Fruit fly (Drosophila melanogaster) whole organism, wandering third instar larva: ENCODE data around the gene CG44475.

Experiments used
- Abd-B ChIP-seq: fragments of >200 bp; optimal IDR thresholded peaks from 2 replicates; lab custom pipeline; 2017; ENCODE audit warnings: missing biosample characterization, missing genetic modification characterization
- Dfd ChIP-seq: fragments of >200 bp; optimal IDR thresholded peaks from 2 replicates; lab custom pipeline; 2017; ENCODE audit warnings: missing biosample characterization, missing genetic modification characterization
- br ChIP-seq: fragments of 200-800 bp; sonication (Bioruptor generic); optimal IDR thresholded peaks from 2 replicates; lab custom pipeline; 2016; ENCODE audit warnings: missing biosample characterization, missing genetic modification characterization
- brk ChIP-seq: fragments of 200-800 bp; sonication (Bioruptor generic); optimal IDR thresholded peaks from 2 replicates; lab custom pipeline; 2016; ENCODE audit warnings: missing biosample characterization, mild to moderate bottlenecking, missing genetic modification characterization
- dl ChIP-seq, 2 experiments: fragments of 175-275, 200-275 bp in 1 of 2; fragments of 200-275 bp in 1 of 2; sonication (Bioruptor generic); optimal IDR thresholded peaks; lab custom pipeline; 2018; ENCODE audit warnings: mild to moderate bottlenecking in 2 of 2, missing biosample characterization in 2 of 2, missing genetic modification characterization in 2 of 2, moderate library complexity in 2 of 2; ENCODE audit not compliant: partially characterized antibody in 2 of 2, insufficient read depth in 1 of 2
- dmrt93B ChIP-seq: fragments of 200-800 bp; sonication (Bioruptor generic); optimal IDR thresholded peaks from 2 replicates; lab custom pipeline; 2018; ENCODE audit warnings: missing biosample characterization, mild to moderate bottlenecking, missing genetic modification characterization
- foxo ChIP-seq, 2 experiments: fragments of 200-800 bp; sonication (Bioruptor generic); optimal IDR thresholded peaks; 2 replicates in 1 of 2; 3 replicates in 1 of 2; lab custom pipeline; 2016 to 2017; ENCODE audit warnings: missing biosample characterization in 2 of 2, missing genetic modification characterization in 2 of 2
- h ChIP-seq: fragments of 200-800 bp; sonication (Bioruptor generic); optimal IDR thresholded peaks from 3 replicates; lab custom pipeline; 2016; ENCODE audit warnings: missing biosample characterization, mild to moderate bottlenecking, missing genetic modification characterization
- psq ChIP-seq: fragments of 200-800 bp; sonication (Bioruptor generic); optimal IDR thresholded peaks from 3 replicates; lab custom pipeline; 2017; ENCODE audit warnings: missing biosample characterization, mild to moderate bottlenecking, missing genetic modification characterization, moderate library complexity
- sage ChIP-seq: fragments of 200-800 bp; sonication (Bioruptor generic); optimal IDR thresholded peaks from 2 replicates; lab custom pipeline; 2016; ENCODE audit warnings: missing biosample characterization, mild to moderate bottlenecking, missing genetic modification characterization
- sv ChIP-seq: fragments of 200-800 bp; sonication (Bioruptor generic); optimal IDR thresholded peaks from 3 replicates; lab custom pipeline; 2016; ENCODE audit warnings: missing biosample characterization, missing genetic modification characterization
- usp ChIP-seq: fragments of >200 bp; optimal IDR thresholded peaks from 2 replicates; lab custom pipeline; 2017; ENCODE audit warnings: missing biosample characterization, missing genetic modification characterization
- woc ChIP-seq: sonication (Bioruptor generic); optimal IDR thresholded peaks from 2 replicates; lab custom pipeline; 2016; ENCODE audit warnings: missing biosample characterization, mild to moderate bottlenecking, missing genetic modification characterization

DNA sequence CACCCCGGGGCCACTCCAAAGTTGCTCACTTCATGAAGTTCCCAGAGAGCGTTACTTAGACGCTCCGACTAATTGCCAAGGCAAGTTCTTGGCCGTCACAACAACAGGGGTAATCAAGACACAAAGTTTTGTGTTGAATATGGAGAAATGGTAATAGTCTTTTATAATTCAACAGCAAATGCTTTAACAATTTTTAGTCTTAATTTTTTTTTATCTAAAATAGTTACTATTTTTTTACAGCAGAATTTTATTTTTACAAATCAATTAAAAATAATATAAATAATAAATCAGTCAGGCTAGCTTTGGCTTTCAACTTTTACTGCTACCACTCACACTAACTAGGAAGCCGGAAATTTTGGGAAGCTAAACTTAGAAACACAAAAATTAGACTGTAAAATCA, 30.7 kb downstream of the CG44475 start, which contains the start of gene CG13243:
- TF ChIP-seq foxo (GFP tag; optimal IDR thresholded peaks at IDR 0.05; lab: Kevin White, UChicago) (no peak), usp (GFP tag; lab: Kevin White, UChicago) (no peak), dmrt93B (GFP tag; lab: Kevin White, UChicago) (no peak), sage (no peak), sv (GFP tag; lab: Kevin White, UChicago) (no peak), Abd-B (GFP tag; lab: Kevin White, UChicago) (no peak), h (GFP tag; lab: Kevin White, UChicago) (no peak), psq (no peak), Dfd (GFP tag; lab: Kevin White, UChicago) (no peak), brk (GFP tag; lab: Kevin White, UChicago) (no peak), br (GFP tag; lab: Kevin White, UChicago) (no peak), dl (GFP tag; optimal IDR thresholded peaks at IDR 0.05; lab: Kevin White, UChicago; ENCODE audit: insufficient read depth in 1 of 2, partially characterized antibody in 2 of 2) (no peak), woc (no peak)
